Worm (Caenorhabditis elegans) whole organism, L4 larva: ENCODE data around the gene R11D1.4.

Experiments
- D1046.2 ChIP-seq: fragments of 200-800 bp; sonication (Bioruptor generic); IDR thresholded peaks from 2 replicates; pipeline ENCODE4 v1.3.6; 2022; ENCODE audit warnings: missing genetic modification characterization, missing compliant biosample characterization
- F44E2.7 ChIP-seq: fragments of 200-800 bp; sonication (Bioruptor generic); IDR thresholded peaks from 2 replicates; pipeline ENCODE4 v2.1.2; 2022; ENCODE audit warnings: missing genetic modification characterization, missing compliant biosample characterization
- R02D3.7 ChIP-seq: fragments of 150-350 bp; sonication (generic microtip); optimal IDR thresholded peaks from 3 replicates; lab custom pipeline; 2014; ENCODE audit warnings: missing biosample characterization, missing genetic modification characterization
- T26A8.4 ChIP-seq: fragments of 200-800 bp; sonication (Bioruptor generic); IDR thresholded peaks from 2 replicates; pipeline ENCODE4 v1.3.6; 2022; ENCODE audit warnings: missing genetic modification characterization, missing compliant biosample characterization
- Y48G9A.11 ChIP-seq: fragments of 200-800 bp; sonication (Bioruptor generic); IDR thresholded peaks from 2 replicates; pipeline ENCODE4 v1.3.6; 2022; ENCODE audit warnings: missing genetic modification reagents, missing genetic modification characterization, missing compliant biosample characterization
- Y5F2A.4 ChIP-seq: fragments of 200-800 bp; sonication (Bioruptor generic); optimal IDR thresholded peaks from 2 replicates; lab custom pipeline; 2018; ENCODE audit warnings: mild to moderate bottlenecking, missing genetic modification characterization, missing compliant biosample characterization
- Y75B8A.6 ChIP-seq: fragments of 200-800 bp; sonication (Bioruptor generic); IDR thresholded peaks from 2 replicates; pipeline ENCODE4 v1.3.6; 2022; ENCODE audit warnings: missing genetic modification reagents, missing genetic modification characterization, missing compliant biosample characterization
- aha-1 ChIP-seq: fragments of 150-350 bp; peaks from one replicate; lab custom pipeline; 2014; ENCODE audit warnings: missing biosample characterization, missing genetic modification characterization
- arid-1 ChIP-seq: fragments of 200-800 bp; sonication (Bioruptor generic); conservative IDR thresholded peaks from 2 replicates; pipeline ENCODE4 v1.3.6; 2022; ENCODE audit warnings: missing genetic modification reagents, missing genetic modification characterization, missing compliant biosample characterization
- ceh-28 ChIP-seq: fragments of 150-350 bp; optimal IDR thresholded peaks from 2 replicates; lab custom pipeline; 2014; ENCODE audit warnings: missing biosample characterization, missing genetic modification reagents, missing genetic modification characterization
- daf-19 ChIP-seq: fragments of 200-800 bp; sonication (Bioruptor generic); conservative IDR thresholded peaks from 2 replicates; pipeline ENCODE4 v1.3.6; 2022; ENCODE audit warnings: missing genetic modification characterization, missing compliant biosample characterization
- dmd-9 ChIP-seq: fragments of 200-800 bp; sonication (Bioruptor generic); IDR thresholded peaks from 2 replicates; pipeline ENCODE4 v1.3.6; 2022; ENCODE audit warnings: missing genetic modification reagents, missing genetic modification characterization, missing compliant biosample characterization
- egl-27 ChIP-seq: sonication (generic microtip); optimal IDR thresholded peaks from 3 replicates; lab custom pipeline; 2017; ENCODE audit warnings: missing biosample characterization, missing genetic modification reagents, missing genetic modification characterization
- fos-1 ChIP-seq: fragments of 150-350 bp; optimal IDR thresholded peaks from 2 replicates; lab custom pipeline; 2014; ENCODE audit warnings: missing biosample characterization, missing genetic modification characterization
- hlh-30 ChIP-seq: sonication (generic microtip); optimal IDR thresholded peaks from 2 replicates; lab custom pipeline; 2017; ENCODE audit warnings: antibody characterized with exemption, mild to moderate bottlenecking, missing genetic modification characterization, missing compliant biosample characterization; ENCODE audit not compliant: insufficient read depth
- lim-7 ChIP-seq: fragments of 200-800 bp; sonication (Bioruptor generic); IDR thresholded peaks from 2 replicates; pipeline ENCODE4 v1.3.6; 2022; ENCODE audit warnings: missing genetic modification characterization, missing compliant biosample characterization
- lin-39 ChIP-seq: fragments of 150-350 bp; optimal IDR thresholded peaks from 2 replicates; lab custom pipeline; 2014; ENCODE audit warnings: missing biosample characterization, missing genetic modification reagents, missing genetic modification characterization
- lsy-2 ChIP-seq, 2 experiments: fragments of 150-350 bp in 1 of 2; sonication (generic microtip) in 1 of 2; optimal IDR thresholded peaks; 2 replicates each; lab custom pipeline; 2014 to 2017; ENCODE audit warnings: missing biosample characterization in 2 of 2, missing genetic modification characterization in 2 of 2
- mdl-1 ChIP-seq, 2 experiments: fragments of 150-350 bp in 1 of 2; sonication (generic microtip) in 1 of 2; optimal IDR thresholded peaks; 2 replicates each; lab custom pipeline; 2014 to 2017; ENCODE audit warnings: missing biosample characterization in 2 of 2, missing genetic modification characterization in 2 of 2
- nhr-10 ChIP-seq: fragments of 150-350 bp; optimal IDR thresholded peaks from 2 replicates; lab custom pipeline; 2014; ENCODE audit warnings: missing biosample characterization, missing genetic modification characterization
- nhr-11 ChIP-seq: fragments of 150-350 bp; optimal IDR thresholded peaks from 2 replicates; lab custom pipeline; 2014; ENCODE audit warnings: missing biosample characterization, missing genetic modification characterization
- nhr-111 ChIP-seq: fragments of 200-800 bp; sonication (Bioruptor generic); optimal IDR thresholded peaks from 2 replicates; lab custom pipeline; 2018; ENCODE audit warnings: mild to moderate bottlenecking, missing genetic modification characterization, missing compliant biosample characterization
- nhr-237 ChIP-seq: sonication (generic microtip); optimal IDR thresholded peaks from 2 replicates; lab custom pipeline; 2017; ENCODE audit warnings: missing biosample characterization, missing genetic modification characterization
- nhr-41 ChIP-seq: fragments of 200-800 bp; sonication (Bioruptor generic); IDR thresholded peaks from 2 replicates; pipeline ENCODE4 v1.3.6; 2022; ENCODE audit warnings: missing genetic modification reagents, missing genetic modification characterization, missing compliant biosample characterization
- nhr-76 ChIP-seq: fragments of 150-350 bp; optimal IDR thresholded peaks from 2 replicates; lab custom pipeline; 2014; ENCODE audit warnings: missing biosample characterization, missing genetic modification characterization
- rbr-2 ChIP-seq: sonication (generic microtip); optimal IDR thresholded peaks from 2 replicates; lab custom pipeline; 2016; ENCODE audit warnings: missing genotype, missing genetic modification characterization, missing compliant biosample characterization
- saeg-2 ChIP-seq: fragments of 200-800 bp; sonication (Bioruptor generic); IDR thresholded peaks from 2 replicates; pipeline ENCODE4 v1.3.6; 2022; ENCODE audit warnings: missing genetic modification reagents, missing genetic modification characterization, missing compliant biosample characterization
- skn-1 ChIP-seq: fragments of 150-350 bp; optimal IDR thresholded peaks from 2 replicates; lab custom pipeline; 2014; ENCODE audit warnings: missing biosample characterization, missing genetic modification characterization
- snpc-4 ChIP-seq: fragments of 150-350 bp; optimal IDR thresholded peaks from 2 replicates; lab custom pipeline; 2014; ENCODE audit warnings: missing biosample characterization, missing genetic modification characterization
- spr-3 ChIP-seq: fragments of 200-800 bp; sonication (Bioruptor generic); optimal IDR thresholded peaks from 2 replicates; lab custom pipeline; 2018; ENCODE audit warnings: mild to moderate bottlenecking, missing genetic modification characterization, missing compliant biosample characterization
- tag-97 ChIP-seq: fragments of 200-800 bp; sonication (Bioruptor generic); IDR thresholded peaks from 2 replicates; pipeline ENCODE4 v1.3.6; 2022; ENCODE audit warnings: missing genetic modification characterization, missing compliant biosample characterization
- tra-1 ChIP-seq: fragments of 200-800 bp; sonication (Bioruptor generic); IDR thresholded peaks from 2 replicates; pipeline ENCODE4 v1.3.6; 2022; ENCODE audit warnings: missing genetic modification reagents, missing genetic modification characterization, missing compliant biosample characterization
- unc-39 ChIP-seq: sonication (generic microtip); optimal IDR thresholded peaks from 2 replicates; lab custom pipeline; 2017; ENCODE audit warnings: missing biosample characterization, missing genetic modification characterization
- unc-62 ChIP-seq, 3 experiments: fragments of 150-350 bp in 1 of 3; sonication (generic microtip); optimal IDR thresholded peaks in 2 of 3; peaks in 1 of 3; 1 replicate in 1 of 3; 2 replicates in 2 of 3; lab custom pipeline; 2014 to 2017; ENCODE audit warnings: missing biosample characterization in 3 of 3, missing genetic modification characterization in 3 of 3, missing genetic modification reagents in 3 of 3, missing genotype in 1 of 3

The R11D1.4 gene

DNA sequence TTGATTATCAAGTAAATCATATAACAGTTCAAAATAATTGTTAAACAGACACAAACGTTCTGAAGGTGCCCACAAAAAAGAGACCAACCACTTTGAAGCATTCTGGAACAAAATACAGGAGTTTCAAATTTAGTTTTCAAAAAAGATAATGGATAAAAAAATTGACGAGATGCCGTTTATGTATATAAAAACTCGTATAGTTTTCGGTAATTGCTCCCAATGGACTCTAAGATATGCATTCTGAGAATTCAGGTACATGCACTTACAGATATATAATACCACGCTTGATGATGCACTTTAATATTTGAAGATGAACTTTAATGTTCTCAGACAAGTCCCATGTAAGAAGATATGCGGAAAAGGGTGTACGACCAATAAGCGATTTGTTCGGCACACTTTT is 4.6 kb upstream of the R11D1.4 start, which contains the start of gene str-181:
Gene str-181 (minus strand): TSS at position 101 of the 400 bp plus-strand sequence.
- TF ChIP-seq aha-1 (tag; lab: Kevin White, UChicago) (peak; percentile 56), egl-27 (tag; lab: Kevin White, UChicago) (no peak), rbr-2 (tag; lab: Kevin White, UChicago) (no peak), Y75B8A.6 (no peak), saeg-2 (no peak)

DNA sequence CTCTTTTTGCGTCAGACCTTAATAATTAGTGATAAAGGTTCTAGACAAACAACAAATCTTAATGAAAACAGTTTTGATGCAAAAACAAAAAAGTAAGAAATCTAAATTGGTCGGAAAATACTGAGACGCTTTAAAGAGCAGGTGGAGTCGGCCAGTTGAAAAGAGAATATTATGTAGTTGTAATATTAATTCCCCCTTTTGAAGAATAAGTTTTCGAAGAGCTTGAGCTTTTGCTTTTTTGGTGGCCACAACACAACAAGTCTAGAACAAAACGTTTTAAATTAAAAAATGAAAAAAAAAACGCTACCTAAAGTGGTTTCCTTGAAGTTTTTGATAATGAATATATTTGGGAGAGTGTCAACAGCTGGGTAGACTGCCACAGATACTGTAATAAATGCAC is 2.4 kb upstream of the R11D1.4 start, which contains the start of gene str-178:
Gene str-178 (minus strand): TSS at position 101 of the 400 bp plus-strand sequence.
- no peak for TF ChIP-seq dmd-9 (GFP tag; lab: Robert Waterston, UW)
- TF ChIP-seq mdl-1 (tag; optimal IDR thresholded peaks at IDR 0.05; lab: Kevin White, UChicago): no peak
- no peak for TF ChIP-seq D1046.2
- no peak for TF ChIP-seq tra-1 (GFP tag; lab: Robert Waterston, UW)
- no peak for TF ChIP-seq Y75B8A.6
- no peak for TF ChIP-seq unc-39 (tag; lab: Kevin White, UChicago)
- TF ChIP-seq T26A8.4: no peak
- no peak for TF ChIP-seq daf-19 (GFP tag; lab: Robert Waterston, UW)
- TF ChIP-seq spr-3: no peak
- TF ChIP-seq nhr-10: no peak
- no peak for TF ChIP-seq unc-62 (GFP tag; optimal IDR thresholded peaks at IDR 0.05 in 1 of 2; lab: Kevin White, UChicago)
- TF ChIP-seq unc-62 (tag; optimal IDR thresholded peaks at IDR 0.05; lab: Kevin White, UChicago): no peak
- no peak for TF ChIP-seq fos-1
- TF ChIP-seq snpc-4 (tag; lab: Kevin White, UChicago): no peak
- TF ChIP-seq nhr-41 (GFP tag; lab: Robert Waterston, UW): no peak
- no peak for TF ChIP-seq ceh-28

DNA sequence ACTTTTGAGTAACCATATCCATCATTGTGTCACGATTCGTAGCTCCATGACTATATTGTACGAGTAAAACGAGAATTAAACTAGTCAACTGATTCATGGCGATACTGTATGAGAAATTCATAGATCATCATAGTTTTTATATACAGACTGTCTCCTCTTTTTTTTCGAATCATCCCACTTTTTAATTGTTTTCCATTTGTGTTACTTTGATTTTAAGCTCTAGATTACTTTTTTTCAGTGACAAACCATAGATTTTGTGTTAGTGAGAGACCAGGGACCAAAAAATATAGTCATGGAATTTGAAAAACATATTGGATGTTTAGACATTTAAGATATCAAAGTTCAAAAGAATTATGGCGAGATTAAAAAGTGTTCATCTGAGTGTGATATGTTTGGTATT is 2.0 kb downstream of the R11D1.4 start, which contains the start of gene R11D1.3:
Gene R11D1.3 (minus strand): TSS at position 101 of the 400 bp plus-strand sequence.
- TF ChIP-seq skn-1 (tag; lab: Kevin White, UChicago) (no peak), F44E2.7 (GFP tag; lab: Robert Waterston, UW) (no peak), lsy-2 (tag; optimal IDR thresholded peaks at IDR 0.05; lab: Kevin White, UChicago) (no peak), rbr-2 (tag; lab: Kevin White, UChicago) (no peak), nhr-11 (no peak), R02D3.7 (tag; lab: Kevin White, UChicago) (no peak), Y75B8A.6 (no peak), lim-7 (GFP tag; lab: Robert Waterston, UW) (no peak), Y5F2A.4 (GFP tag; lab: Kevin White, UChicago) (no peak), ceh-28 (no peak)

DNA sequence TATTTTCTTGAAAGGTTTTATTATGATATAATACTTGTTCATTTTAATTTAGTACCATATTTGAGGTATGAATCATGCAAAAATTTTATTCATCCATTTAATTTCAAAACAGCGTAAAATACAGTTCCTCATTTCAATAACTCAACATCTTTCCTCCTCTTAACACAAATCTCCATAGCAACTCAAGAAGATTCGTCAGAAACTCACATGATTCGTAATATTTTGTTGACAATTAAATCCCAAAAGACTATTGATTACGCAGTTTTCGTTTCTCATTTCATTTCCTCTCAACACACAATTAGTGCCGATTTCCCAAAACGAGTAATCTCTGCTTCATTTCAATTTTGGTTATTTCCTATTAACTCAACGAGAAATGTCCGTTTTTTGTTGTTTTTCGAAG is 5.7 kb downstream of the R11D1.4 start, which contains the start of gene R11D1.2:
Gene R11D1.2 (plus strand): TSS at position 301 of the 400 bp plus-strand sequence.
- no peak for TF ChIP-seq saeg-2
- TF ChIP-seq arid-1 (GFP tag; lab: Robert Waterston, UW): no peak
- no peak for TF ChIP-seq nhr-237
- TF ChIP-seq fos-1: no peak
- no peak for TF ChIP-seq lin-39 (tag; lab: Kevin White, UChicago)
- TF ChIP-seq nhr-76 (tag; lab: Kevin White, UChicago): no peak
- no peak for TF ChIP-seq lim-7 (GFP tag; lab: Robert Waterston, UW)
- no peak for TF ChIP-seq spr-3
- no peak for TF ChIP-seq Y48G9A.11 (GFP tag; lab: Robert Waterston, UW)
- TF ChIP-seq snpc-4 (tag; lab: Kevin White, UChicago): no peak
- no peak for TF ChIP-seq mdl-1 (tag; optimal IDR thresholded peaks at IDR 0.05; lab: Kevin White, UChicago)
- no peak for TF ChIP-seq nhr-111 (GFP tag; lab: Kevin White, UChicago)
- TF ChIP-seq hlh-30 (tag; lab: Kevin White, UChicago): no peak

DNA sequence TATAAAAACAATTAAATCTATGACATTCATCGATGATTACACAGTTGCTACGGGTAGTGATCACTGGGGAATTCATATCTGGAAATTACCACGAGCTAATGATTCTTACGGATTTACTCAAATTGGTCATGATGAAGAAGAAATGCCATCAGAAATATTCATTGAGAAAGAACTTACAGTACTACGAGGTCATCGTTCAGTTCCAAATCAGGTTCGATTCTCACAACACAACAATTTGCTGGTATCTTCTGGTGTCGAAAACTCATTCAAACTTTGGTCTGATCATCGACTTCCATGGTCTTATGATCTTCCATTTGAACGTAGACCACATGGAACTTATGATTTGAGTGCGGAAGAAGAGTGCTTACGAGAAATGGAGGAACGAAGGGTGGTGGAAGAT is 7.5 kb downstream of the R11D1.4 start:
- no peak for TF ChIP-seq tag-97 (GFP tag; lab: Robert Waterston, UW)
- TF ChIP-seq aha-1 (tag; lab: Kevin White, UChicago): peak; percentile 80
